Fruit fly (Drosophila melanogaster) whole organism, embryonic: ENCODE measurements around the gene lectin-37Da.

Experiments
- Atf3 ChIP-seq: fragments of 200-800 bp; sonication (Bioruptor generic); optimal IDR thresholded peaks from 3 replicates; lab custom pipeline; 2016; ENCODE audit warnings: missing biosample characterization, missing genetic modification characterization
- CG10267 ChIP-seq: fragments of 200-800 bp; sonication (Bioruptor generic); optimal IDR thresholded peaks from 2 replicates; lab custom pipeline; 2018; ENCODE audit warnings: missing biosample characterization, mild to moderate bottlenecking, missing genetic modification characterization, moderate library complexity
- CG13775 ChIP-seq: fragments of 200-800 bp; sonication (Bioruptor generic); optimal IDR thresholded peaks from 3 replicates; lab custom pipeline; 2017; ENCODE audit warnings: missing biosample characterization, mild to moderate bottlenecking, missing genetic modification characterization
- CG13894 ChIP-seq: fragments of 200-800 bp; sonication (Bioruptor generic); optimal IDR thresholded peaks from 3 replicates; lab custom pipeline; 2018; ENCODE audit warnings: missing biosample characterization, mild to moderate bottlenecking, missing genetic modification characterization, moderate library complexity
- CG1529 ChIP-seq: fragments of 200-800 bp; sonication (Bioruptor generic); optimal IDR thresholded peaks from 3 replicates; lab custom pipeline; 2018; ENCODE audit warnings: missing biosample characterization, missing genetic modification characterization
- CG15514 ChIP-seq: fragments of 200-800 bp; sonication (Bioruptor generic); optimal IDR thresholded peaks from 3 replicates; lab custom pipeline; 2017; ENCODE audit warnings: missing biosample characterization, missing genetic modification characterization, mild to moderate bottlenecking, moderate library complexity, missing genetic modification reagents
- CG16813 ChIP-seq: fragments of 200-800 bp; sonication (Bioruptor generic); IDR thresholded peaks from 3 replicates; pipeline ENCODE4 v1.3.6; 2022; ENCODE audit warnings: missing biosample characterization, missing genetic modification characterization; ENCODE audit not compliant: partially characterized antibody
- CG17359 ChIP-seq: fragments of 200-800 bp; sonication (Bioruptor generic); optimal IDR thresholded peaks from 3 replicates; lab custom pipeline; 2018; ENCODE audit warnings: missing biosample characterization, mild to moderate bottlenecking, missing genetic modification characterization, moderate library complexity
- CG18619 ChIP-seq: fragments of 200-800 bp; sonication (Bioruptor generic); optimal IDR thresholded peaks from 3 replicates; lab custom pipeline; 2017; ENCODE audit warnings: missing biosample characterization, mild to moderate bottlenecking, missing genetic modification characterization
- CG30403 ChIP-seq: fragments of 200-800 bp; sonication (Bioruptor generic); optimal IDR thresholded peaks from 3 replicates; lab custom pipeline; 2016; ENCODE audit warnings: missing biosample characterization, missing genetic modification characterization
- CG3065 ChIP-seq: fragments of 200-800 bp; sonication (Bioruptor generic); optimal IDR thresholded peaks from 2 replicates; lab custom pipeline; 2016; ENCODE audit warnings: missing biosample characterization, missing genetic modification characterization
- CG3995 ChIP-seq: fragments of 200-800 bp; sonication (Bioruptor generic); optimal IDR thresholded peaks from 3 replicates; lab custom pipeline; 2016; ENCODE audit warnings: missing biosample characterization, missing genetic modification characterization
- CG42726 ChIP-seq: fragments of 200-800 bp; sonication (Bioruptor generic); IDR thresholded peaks from 2 replicates; pipeline ENCODE4 v1.3.6; 2022; ENCODE audit warnings: missing biosample characterization, missing genetic modification characterization; ENCODE audit not compliant: partially characterized antibody
- CG4730 ChIP-seq: fragments of 200-800 bp; sonication (Bioruptor generic); IDR thresholded peaks from 2 replicates; pipeline ENCODE4 v1.3.6; 2022; ENCODE audit warnings: missing biosample characterization, missing genetic modification characterization
- CG6272 ChIP-seq: fragments of 200-800 bp; sonication (Bioruptor generic); IDR thresholded peaks from 2 replicates; pipeline ENCODE4 v1.3.6; 2022; ENCODE audit warnings: missing biosample characterization, missing genetic modification characterization
- CG7928 ChIP-seq: fragments of 200-800 bp; sonication (Bioruptor generic); optimal IDR thresholded peaks from 2 replicates; lab custom pipeline; 2017; ENCODE audit warnings: missing biosample characterization, mild to moderate bottlenecking, missing genetic modification characterization
- CG8290 ChIP-seq, 3 experiments: fragments of 200-800 bp; sonication (Bioruptor generic); optimal IDR thresholded peaks; 2 replicates each; lab custom pipeline; 2016 to 2019; ENCODE audit warnings: missing biosample characterization in 3 of 3, missing genetic modification characterization in 3 of 3, mild to moderate bottlenecking in 2 of 3, moderate library complexity in 1 of 3
- Elba2 ChIP-seq: fragments of 200-800 bp; sonication (Bioruptor generic); optimal IDR thresholded peaks from 3 replicates; lab custom pipeline; 2016; ENCODE audit warnings: missing biosample characterization, missing genetic modification characterization
- Fer2 ChIP-seq: fragments of 200-800 bp; sonication (Bioruptor generic); optimal IDR thresholded peaks from 2 replicates; lab custom pipeline; 2018; ENCODE audit warnings: missing biosample characterization, mild to moderate bottlenecking, missing genetic modification characterization, moderate library complexity
- HHEX ChIP-seq: fragments of 200-800 bp; sonication (Bioruptor generic); optimal IDR thresholded peaks from 3 replicates; lab custom pipeline; 2017; ENCODE audit warnings: missing biosample characterization, mild to moderate bottlenecking, missing genetic modification characterization, missing genetic modification reagents
- HLHmδ ChIP-seq: fragments of 200-800 bp; sonication (Bioruptor generic); optimal IDR thresholded peaks from 2 replicates; lab custom pipeline; 2018; ENCODE audit warnings: missing biosample characterization, mild to moderate bottlenecking, missing genetic modification characterization, moderate library complexity
- HmgZ ChIP-seq: fragments of 200-800 bp; sonication (Bioruptor generic); optimal IDR thresholded peaks from 2 replicates; lab custom pipeline; 2018; ENCODE audit warnings: missing biosample characterization, mild to moderate bottlenecking, missing genetic modification characterization
- Hmr ChIP-seq: fragments of 200-800 bp; sonication (Bioruptor generic); optimal IDR thresholded peaks from 3 replicates; lab custom pipeline; 2017; ENCODE audit warnings: mild to moderate bottlenecking, missing biosample characterization, missing genetic modification reagents, missing genetic modification characterization
- MBD-R2 ChIP-seq: fragments of 200-800 bp; sonication (Bioruptor generic); IDR thresholded peaks from 2 replicates; pipeline ENCODE4 v1.3.6; 2022; ENCODE audit warnings: missing biosample characterization, missing genetic modification characterization
- Mes4 ChIP-seq: fragments of 200-800 bp; sonication (Bioruptor generic); optimal IDR thresholded peaks from 2 replicates; lab custom pipeline; 2016; ENCODE audit warnings: missing biosample characterization, missing genetic modification characterization
- Sox100B ChIP-seq: fragments of 200-800 bp; sonication (Bioruptor generic); optimal IDR thresholded peaks from 3 replicates; lab custom pipeline; 2018; ENCODE audit warnings: missing biosample characterization, mild to moderate bottlenecking, missing genetic modification characterization
- TFAM ChIP-seq: fragments of 200-800 bp; sonication (Bioruptor generic); optimal IDR thresholded peaks from 2 replicates; lab custom pipeline; 2017; ENCODE audit warnings: missing biosample characterization, missing genetic modification characterization, inconsistent platforms
- Trl ChIP-seq, 3 experiments: fragments of >200 bp in 2 of 3; fragments of 200-800 bp in 1 of 3; sonication (Bioruptor generic) in 1 of 3; optimal IDR thresholded peaks; 2 replicates in 1 of 3; 3 replicates in 2 of 3; lab custom pipeline; 2016 to 2017; ENCODE audit warnings: missing biosample characterization in 1 of 3, missing genetic modification characterization in 1 of 3
- Vsx1 ChIP-seq: fragments of 200-800 bp; sonication (Bioruptor generic); optimal IDR thresholded peaks from 2 replicates; lab custom pipeline; 2017; ENCODE audit warnings: missing biosample characterization, mild to moderate bottlenecking, missing genetic modification characterization, missing genetic modification reagents
- aop ChIP-seq: fragments of 200-800 bp; sonication (Bioruptor generic); IDR thresholded peaks from 2 replicates; pipeline ENCODE4 v1.3.6; 2022; ENCODE audit warnings: missing biosample characterization, missing genetic modification characterization
- da ChIP-seq: fragments of 200-800 bp; sonication (Bioruptor generic); optimal IDR thresholded peaks from 2 replicates; lab custom pipeline; 2016; ENCODE audit warnings: missing biosample characterization, missing genetic modification characterization
- dimm ChIP-seq: fragments of 200-800 bp; sonication (Bioruptor generic); IDR thresholded peaks from 2 replicates; pipeline ENCODE4 v1.3.6; 2022; ENCODE audit warnings: missing biosample characterization, missing genetic modification characterization
- dmrt11E ChIP-seq: fragments of 200-800 bp; sonication (Bioruptor generic); optimal IDR thresholded peaks from 3 replicates; lab custom pipeline; 2018; ENCODE audit warnings: missing biosample characterization, mild to moderate bottlenecking, missing genetic modification characterization, moderate library complexity
- eve ChIP-seq, 2 experiments: fragments of >200 bp; optimal IDR thresholded peaks; 2 replicates each; lab custom pipeline; 2017; ENCODE audit warnings: missing biosample characterization in 2 of 2, missing genetic modification characterization in 2 of 2
- ewg ChIP-seq: fragments of 200-800 bp; sonication (Bioruptor generic); optimal IDR thresholded peaks from 3 replicates; lab custom pipeline; 2017; ENCODE audit warnings: mild to moderate bottlenecking, missing biosample characterization, missing genetic modification reagents, missing genetic modification characterization
- fd64A ChIP-seq: fragments of 200-800 bp; sonication (Bioruptor generic); optimal IDR thresholded peaks from 3 replicates; lab custom pipeline; 2018; ENCODE audit warnings: missing biosample characterization, mild to moderate bottlenecking, missing genetic modification characterization
- gce ChIP-seq: fragments of 200-800 bp; sonication (Bioruptor generic); IDR thresholded peaks from 3 replicates; pipeline ENCODE4 v1.3.6; 2022; ENCODE audit warnings: missing biosample characterization, missing genetic modification characterization
- gcm2 ChIP-seq: fragments of 200-800 bp; sonication (Bioruptor generic); optimal IDR thresholded peaks from 2 replicates; lab custom pipeline; 2016; ENCODE audit warnings: missing biosample characterization, missing genetic modification characterization
- gfzf ChIP-seq: fragments of 200-800 bp; sonication (Bioruptor generic); optimal IDR thresholded peaks from 2 replicates; lab custom pipeline; 2016; ENCODE audit warnings: missing biosample characterization, mild to moderate bottlenecking, missing genetic modification characterization, moderate library complexity
- jing ChIP-seq: fragments of 200-800 bp; sonication (Bioruptor generic); optimal IDR thresholded peaks from 2 replicates; lab custom pipeline; 2018; ENCODE audit warnings: missing biosample characterization, mild to moderate bottlenecking, missing genetic modification characterization
- ken ChIP-seq: fragments of 200-800 bp; sonication (Bioruptor generic); IDR thresholded peaks from 3 replicates; pipeline ENCODE4 v1.3.6; 2022; ENCODE audit warnings: missing biosample characterization, missing genetic modification characterization
- scrt ChIP-seq: fragments of 200-800 bp; sonication (Bioruptor generic); optimal IDR thresholded peaks from 2 replicates; lab custom pipeline; 2018; ENCODE audit warnings: missing biosample characterization, mild to moderate bottlenecking, missing genetic modification characterization, moderate library complexity
- sd ChIP-seq: fragments of 200-800 bp; sonication (Bioruptor generic); optimal IDR thresholded peaks from 3 replicates; lab custom pipeline; 2018; ENCODE audit warnings: missing biosample characterization, mild to moderate bottlenecking, missing genetic modification characterization, moderate library complexity
- seq ChIP-seq: fragments of 200-800 bp; sonication (Bioruptor generic); IDR thresholded peaks from 2 replicates; pipeline ENCODE4 v1.3.6; 2022; ENCODE audit warnings: missing biosample characterization, missing genetic modification characterization
- sqz ChIP-seq: fragments of 200-800 bp; sonication (Bioruptor generic); optimal IDR thresholded peaks from 3 replicates; lab custom pipeline; 2018; ENCODE audit warnings: missing biosample characterization, mild to moderate bottlenecking, missing genetic modification characterization
- stc ChIP-seq: fragments of 200-800 bp; sonication (Bioruptor generic); IDR thresholded peaks from 2 replicates; pipeline ENCODE4 v1.3.6; 2022; ENCODE audit warnings: missing biosample characterization, missing genetic modification characterization
- z ChIP-seq: fragments of 200-800 bp; sonication (Bioruptor generic); IDR thresholded peaks from 3 replicates; pipeline ENCODE4 v1.3.6; 2022; ENCODE audit warnings: missing biosample characterization, missing genetic modification characterization
- zen ChIP-seq: fragments of 200-800 bp; sonication (Bioruptor generic); optimal IDR thresholded peaks from 3 replicates; lab custom pipeline; 2018; ENCODE audit warnings: missing biosample characterization, mild to moderate bottlenecking, missing genetic modification characterization, moderate library complexity

The lectin-37Da gene

dm6 chr2L:19423467-19424122 is 5.5 kb downstream of the lectin-37Da start, which contains the start of the genes Alp12 and CG13085 (continued):
- peak; percentile 93 for TF ChIP-seq CG6272 (GFP tag; lab: Robert Waterston, UW)
- peak; percentile 99 for TF ChIP-seq CG30403 (GFP tag; lab: Kevin White, UChicago)
- TF ChIP-seq CG8290 (GFP tag; optimal IDR thresholded peaks at IDR 0.05; lab: Kevin White, UChicago) = peak; percentile 95
- peak; percentile 86 to 88 for TF ChIP-seq CG8290 (tag; optimal IDR thresholded peaks at IDR 0.05; lab: Kevin White, UChicago)
- peak; percentile 100 for TF ChIP-seq Sox100B (GFP tag; lab: Kevin White, UChicago)
- no peak for TF ChIP-seq eve (GFP tag; optimal IDR thresholded peaks at IDR 0.05; lab: Kevin White, UChicago)
- peak; percentile 87 for TF ChIP-seq dimm (GFP tag; lab: Robert Waterston, UW)
- TF ChIP-seq zen = peak; percentile 92
- TF ChIP-seq gfzf (GFP tag; lab: Kevin White, UChicago) = peak; percentile 0
- peak; percentile 90 for TF ChIP-seq Atf3 (GFP tag; lab: Kevin White, UChicago)
- peak; percentile 80 for TF ChIP-seq da (GFP tag; lab: Kevin White, UChicago)
- TF ChIP-seq CG42726 (GFP tag; lab: Robert Waterston, UW) = no peak
- peak; percentile 79 for TF ChIP-seq CG7928 (GFP tag; lab: Kevin White, UChicago)
- peak; percentile 99 for TF ChIP-seq CG18619
- TF ChIP-seq Hmr (GFP tag; lab: Kevin White, UChicago) = peak; percentile 99
- TF ChIP-seq scrt (GFP tag; lab: Kevin White, UChicago) = peak; percentile 96
- TF ChIP-seq CG16813 (GFP tag; lab: Robert Waterston, UW) = no peak
- peak; percentile 27 for TF ChIP-seq Elba2 (GFP tag; lab: Kevin White, UChicago)
- TF ChIP-seq CG3995 = peak; percentile 75
- TF ChIP-seq gce (GFP tag; lab: Robert Waterston, UW) = no peak; the same call in 1 of the 3 replicates
- TF ChIP-seq ewg (GFP tag; lab: Kevin White, UChicago) = peak; percentile 96
- TF ChIP-seq ken (GFP tag; lab: Robert Waterston, UW) = peak; percentile 92; the same call in 2 of the 3 replicates
- peak; percentile 98 for TF ChIP-seq HmgZ (tag; lab: Kevin White, UChicago)
- TF ChIP-seq CG13894 (tag; lab: Kevin White, UChicago) = peak; percentile 97
- peak; percentile 98 for TF ChIP-seq HHEX (GFP tag; lab: Kevin White, UChicago)
- peak; percentile 93 for TF ChIP-seq fd64A (GFP tag; lab: Kevin White, UChicago)
- peak; percentile 72 for TF ChIP-seq MBD-R2
- peak; percentile 98 for TF ChIP-seq CG1529 (GFP tag; lab: Kevin White, UChicago)
- peak; percentile 88 for TF ChIP-seq Mes4 (GFP tag; lab: Kevin White, UChicago)
- peak; percentile 36 for TF ChIP-seq aop (GFP tag; lab: Robert Waterston, UW)
- peak; percentile 93 to 98 for TF ChIP-seq Trl (optimal IDR thresholded peaks at IDR 0.05; lab: Kevin White, UChicago)
- TF ChIP-seq Trl (GFP tag; optimal IDR thresholded peaks at IDR 0.05; lab: Kevin White, UChicago) = peak; percentile 94
- peak; percentile 94 for TF ChIP-seq jing
- peak; percentile 69; the same call in 2 of the 3 replicates for TF ChIP-seq z (GFP tag; lab: Robert Waterston, UW)
- TF ChIP-seq stc (GFP tag; lab: Robert Waterston, UW) = peak; percentile 96
- TF ChIP-seq TFAM = peak; percentile 83
- peak; percentile 94 for TF ChIP-seq dmrt11E (tag; lab: Kevin White, UChicago)
- peak; percentile 96 for TF ChIP-seq Vsx1 (GFP tag; lab: Kevin White, UChicago)
- TF ChIP-seq CG10267 (tag; lab: Kevin White, UChicago) = peak; percentile 95
- peak; percentile 98 for TF ChIP-seq CG17359 (tag; lab: Kevin White, UChicago)
- TF ChIP-seq HLHmδ = peak; percentile 66
- TF ChIP-seq CG15514 (GFP tag; lab: Kevin White, UChicago) = peak; percentile 92
- peak; percentile 93 for TF ChIP-seq sd (tag; lab: Kevin White, UChicago)
- peak; percentile 88 for TF ChIP-seq gcm2
- TF ChIP-seq sqz (GFP tag; lab: Kevin White, UChicago) = peak; percentile 98
- TF ChIP-seq seq (GFP tag; lab: Robert Waterston, UW) = peak; percentile 97
- TF ChIP-seq CG13775 (GFP tag; lab: Kevin White, UChicago) = peak; percentile 98
- TF ChIP-seq CG3065 (GFP tag; lab: Kevin White, UChicago) = peak; percentile 91
- peak; percentile 94 for TF ChIP-seq Fer2 (tag; lab: Kevin White, UChicago)
- TF ChIP-seq CG4730 = peak; percentile 94
